Worm (Caenorhabditis elegans) whole organism, midembryonic: ENCODE data around the gene elpc-2.

Experiments used
- T22C8.4 ChIP-seq: fragments of 200-800 bp; sonication (Bioruptor generic); IDR thresholded peaks from 2 replicates; pipeline ENCODE4 v1.3.6; 2022; ENCODE audit warnings: missing genetic modification characterization, missing compliant biosample characterization
- ref-1 ChIP-seq: fragments of 200-800 bp; sonication (Bioruptor generic); conservative IDR thresholded peaks from 2 replicates; pipeline ENCODE4 v1.3.6; 2022; ENCODE audit warnings: missing genetic modification reagents, missing genetic modification characterization, missing compliant biosample characterization
- tab-1 ChIP-seq: fragments of 200-800 bp; sonication (Bioruptor generic); IDR thresholded peaks from 2 replicates; pipeline ENCODE4 v1.3.6; 2022; ENCODE audit warnings: missing genetic modification characterization, missing compliant biosample characterization

DNA sequence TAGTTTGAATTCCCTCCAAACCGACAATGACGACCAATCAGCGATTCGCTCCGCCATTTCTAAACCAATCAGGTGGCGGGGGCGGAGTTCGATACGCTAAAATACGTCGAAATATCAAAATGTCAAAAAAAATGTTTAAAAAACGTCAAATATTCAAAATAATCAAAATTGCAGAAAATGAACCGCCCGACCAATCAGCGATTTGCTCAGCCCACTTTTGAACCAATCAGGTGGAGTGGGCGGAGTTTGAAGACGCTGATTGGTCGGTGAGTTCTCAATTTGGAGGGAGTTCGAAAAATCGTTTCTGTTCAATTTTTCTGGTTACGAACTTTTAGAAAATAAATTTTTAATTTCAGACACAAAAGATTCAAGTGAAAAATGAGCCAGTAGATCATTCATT is 28.8 kb upstream of the elpc-2 start:
- no peak for TF ChIP-seq tab-1 (GFP tag; lab: Robert Waterston, UW)
- no peak for TF ChIP-seq ref-1 (GFP tag; lab: Robert Waterston, UW)
- no peak for TF ChIP-seq T22C8.4 (GFP tag; lab: Robert Waterston, UW)
